Worm (Caenorhabditis elegans) whole organism, L4/young adult: Measurements from ENCODE around the gene tsp-10.

Experiments used
- W03F9.2 ChIP-seq: fragments of 150-350 bp; optimal IDR thresholded peaks from 2 replicates; lab custom pipeline; 2014; ENCODE audit warnings: missing biosample characterization, missing genetic modification characterization
- dao-5 ChIP-seq: sonication (generic microtip); optimal IDR thresholded peaks from 2 replicates; lab custom pipeline; 2016; ENCODE audit warnings: missing genotype, missing genetic modification characterization, moderate library complexity, missing compliant biosample characterization
- him-1 ChIP-seq: sonication (generic microtip); optimal IDR thresholded peaks from 2 replicates; lab custom pipeline; 2016; ENCODE audit warnings: missing genotype, missing genetic modification reagents, missing genetic modification characterization, missing compliant biosample characterization

DNA sequence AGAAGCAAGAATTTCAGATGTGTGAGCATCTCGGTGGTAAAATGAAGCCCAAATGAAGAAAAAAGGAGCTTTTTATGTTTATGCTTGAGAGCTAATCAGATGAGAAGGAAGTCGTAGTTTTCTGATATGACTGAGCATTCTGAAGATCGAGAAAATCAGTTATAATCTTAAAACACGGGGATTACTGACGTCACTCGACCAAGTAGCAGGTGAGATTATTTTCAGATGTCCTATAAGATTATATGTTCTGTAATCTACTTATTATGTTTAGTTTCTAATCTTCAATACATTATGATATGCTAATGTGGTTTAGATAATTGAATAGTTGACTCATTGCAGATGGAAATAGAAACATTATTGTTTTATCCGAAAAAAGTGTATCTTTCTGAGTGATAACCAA lies 27.4 kb downstream of the tsp-10 start, which contains the start of gene ins-14:
- no peak for TF ChIP-seq dao-5 (tag; lab: Kevin White, UChicago)
- no peak for TF ChIP-seq him-1
- no peak for TF ChIP-seq W03F9.2 (tag; lab: Kevin White, UChicago)
